Worm (Caenorhabditis elegans) whole organism, L1 larva: ENCODE results near the gene rrc-1.

ENCODE experiments used
- alr-1 ChIP-seq: fragments of 200-800 bp; sonication (Bioruptor generic); optimal IDR thresholded peaks from 2 replicates; lab custom pipeline; 2018; ENCODE audit warnings: borderline replicate concordance, mild to moderate bottlenecking, missing genetic modification characterization, missing compliant biosample characterization
- ces-1 ChIP-seq: fragments of 150-350 bp; optimal IDR thresholded peaks from 2 replicates; lab custom pipeline; 2014; ENCODE audit warnings: missing biosample characterization, missing genetic modification reagents, missing genetic modification characterization
- elt-3 ChIP-seq, 6 experiments: fragments of 150-350 bp in 1 of 6; sonication (generic microtip); optimal IDR thresholded peaks; 2 replicates each; lab custom pipeline; 2017 to 2018; ENCODE audit warnings: missing biosample characterization in 6 of 6, missing genetic modification characterization in 6 of 6, inconsistent platforms in 1 of 6
- fkh-10 ChIP-seq: sonication (generic microtip); optimal IDR thresholded peaks from 2 replicates; lab custom pipeline; 2017; ENCODE audit warnings: missing biosample characterization, missing genetic modification reagents, missing genetic modification characterization
- lin-39 ChIP-seq: fragments of 150-350 bp; optimal IDR thresholded peaks from 2 replicates; lab custom pipeline; 2014; ENCODE audit warnings: missing biosample characterization, missing genetic modification reagents, missing genetic modification characterization
- mdl-1 ChIP-seq, 2 experiments: fragments of 150-350 bp; optimal IDR thresholded peaks; 2 replicates each; lab custom pipeline; 2014 to 2017; ENCODE audit warnings: missing biosample characterization in 2 of 2, missing genetic modification characterization in 2 of 2, inconsistent platforms in 1 of 2
- unc-62 ChIP-seq: fragments of 150-350 bp; optimal IDR thresholded peaks from 2 replicates; lab custom pipeline; 2014; ENCODE audit warnings: missing biosample characterization, missing genetic modification reagents, missing genetic modification characterization

- TF ChIP-seq unc-62 (no peak), ces-1 (GFP tag; lab: Kevin White, UChicago) (no peak), mdl-1 (tag; optimal IDR thresholded peaks at IDR 0.05; lab: Kevin White, UChicago) (no peak), elt-3 (tag; optimal IDR thresholded peaks at IDR 0.05; lab: Kevin White, UChicago) (no peak), fkh-10 (GFP tag; lab: Kevin White, UChicago) (no peak), lin-39 (tag; lab: Kevin White, UChicago) (no peak), alr-1 (tag; lab: Kevin White, UChicago) (no peak)
These were observed 36.9 kb downstream of the rrc-1 start, which contains the start of gene F36G3.2 for ce11 chrX:9794173-9794572.
